Worm (Caenorhabditis elegans) whole organism, L4 larva: ENCODE measurements around the gene B0280.9.
A peak's percentile ranks its signal among the peaks of the same experiment; 100 is the strongest.

Source experiments
- ces-1 ChIP-seq: fragments of 150-350 bp; sonication (generic microtip); optimal IDR thresholded peaks from 4 replicates; lab custom pipeline; 2014; ENCODE audit warnings: missing biosample characterization, missing genetic modification reagents, missing genetic modification characterization
- duxl-1 ChIP-seq: sonication (generic microtip); optimal IDR thresholded peaks from 2 replicates; lab custom pipeline; 2016; ENCODE audit warnings: mild to moderate bottlenecking, missing genetic modification characterization, moderate library complexity, missing compliant biosample characterization; ENCODE audit not compliant: poor library complexity
- hif-1 ChIP-seq, 2 experiments: sonication (generic microtip); optimal IDR thresholded peaks; 2 replicates each; lab custom pipeline; 2016 to 2017; ENCODE audit warnings: missing compliant biosample characterization in 2 of 2, missing genetic modification characterization in 2 of 2, missing genetic modification reagents in 2 of 2, missing genotype in 2 of 2, mild to moderate bottlenecking in 1 of 2
- hmg-1.1 ChIP-seq: fragments of 200-800 bp; sonication (Bioruptor generic); IDR thresholded peaks from 2 replicates; pipeline ENCODE4 v1.3.6; 2022; ENCODE audit warnings: missing genetic modification reagents, missing genetic modification characterization, missing compliant biosample characterization
- lin-13 ChIP-seq: fragments of 150-350 bp; optimal IDR thresholded peaks from 2 replicates; lab custom pipeline; 2014; ENCODE audit warnings: missing biosample characterization, missing genetic modification reagents, missing genetic modification characterization
- pha-4 ChIP-seq, 2 experiments: fragments of 150-350 bp in 1 of 2; fragments of 200-800 bp in 1 of 2; sonication (Bioruptor generic) in 1 of 2; IDR thresholded peaks in 1 of 2; optimal IDR thresholded peaks in 1 of 2; 2 replicates each; pipeline versions ENCODE4 v1.3.6 to Lab custom; 2014 to 2022; ENCODE audit warnings: missing genetic modification characterization in 2 of 2, missing genetic modification reagents in 2 of 2, missing biosample characterization in 1 of 2, missing compliant biosample characterization in 1 of 2
- skn-1 ChIP-seq: fragments of 150-350 bp; optimal IDR thresholded peaks from 2 replicates; lab custom pipeline; 2014; ENCODE audit warnings: missing biosample characterization, missing genetic modification characterization
- spr-3 ChIP-seq: fragments of 200-800 bp; sonication (Bioruptor generic); optimal IDR thresholded peaks from 2 replicates; lab custom pipeline; 2018; ENCODE audit warnings: mild to moderate bottlenecking, missing genetic modification characterization, missing compliant biosample characterization
- unc-39 ChIP-seq: sonication (generic microtip); optimal IDR thresholded peaks from 2 replicates; lab custom pipeline; 2017; ENCODE audit warnings: missing biosample characterization, missing genetic modification characterization
- vab-7 ChIP-seq: fragments of 200-800 bp; sonication (Bioruptor generic); IDR thresholded peaks from 2 replicates; pipeline ENCODE4 v1.3.6; 2022; ENCODE audit warnings: missing genetic modification reagents, missing genetic modification characterization, missing compliant biosample characterization
- ztf-11 ChIP-seq: fragments of 150-350 bp; optimal IDR thresholded peaks from 2 replicates; lab custom pipeline; 2014; ENCODE audit warnings: missing biosample characterization, missing genetic modification characterization

DNA sequence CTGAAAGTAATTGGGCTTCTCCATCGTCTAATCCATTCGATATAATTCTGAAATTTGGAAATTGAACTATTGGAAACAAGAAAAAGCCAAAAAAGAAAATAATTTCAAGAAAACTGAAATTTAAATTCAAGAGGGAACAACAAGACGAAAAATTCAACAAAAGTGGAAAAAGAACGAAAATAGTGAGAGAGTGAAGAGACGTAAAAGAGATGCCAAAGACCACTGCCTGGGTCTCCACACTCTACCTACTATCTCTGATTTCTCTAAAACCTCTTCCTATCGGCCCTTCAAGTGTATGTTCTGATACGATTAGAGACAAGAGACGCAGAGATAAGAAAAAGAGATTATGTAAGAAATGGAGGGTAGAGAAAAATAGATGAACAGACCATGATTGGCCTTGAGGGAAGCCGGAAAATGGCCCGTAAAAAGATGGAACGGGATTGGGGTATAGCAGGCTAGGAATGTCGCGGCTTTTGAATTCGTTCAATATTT is 31.1 kb upstream of the B0280.9 start, which contains the start of gene ogt-1:
- TF ChIP-seq spr-3 (peak; percentile 24), vab-7 (GFP tag; lab: Robert Waterston, UW) (no peak), pha-4 (GFP tag; IDR thresholded peaks at IDR 0.05; lab: Robert Waterston, UW) (peak; percentile 65; the same call in 1 of the 2 replicates), pha-4 (tag; optimal IDR thresholded peaks at IDR 0.05; lab: Kevin White, UChicago) (peak; percentile 91), unc-39 (tag; lab: Kevin White, UChicago) (no peak), hif-1 (tag; optimal IDR thresholded peaks at IDR 0.05; lab: Kevin White, UChicago) (peak in 1 of 2 experiments; percentile 65), lin-13 (GFP tag; lab: Kevin White, UChicago) (peak; percentile 28), hmg-1.1 (peak; percentile 82), skn-1 (no peak), duxl-1 (peak; percentile 80), ztf-11 (no peak), ces-1 (GFP tag; lab: Kevin White, UChicago) (peak; percentile 58)
